Fruit fly (Drosophila melanogaster): ENCODE results near the gene CG42717.

The CG42717 gene

DNA sequence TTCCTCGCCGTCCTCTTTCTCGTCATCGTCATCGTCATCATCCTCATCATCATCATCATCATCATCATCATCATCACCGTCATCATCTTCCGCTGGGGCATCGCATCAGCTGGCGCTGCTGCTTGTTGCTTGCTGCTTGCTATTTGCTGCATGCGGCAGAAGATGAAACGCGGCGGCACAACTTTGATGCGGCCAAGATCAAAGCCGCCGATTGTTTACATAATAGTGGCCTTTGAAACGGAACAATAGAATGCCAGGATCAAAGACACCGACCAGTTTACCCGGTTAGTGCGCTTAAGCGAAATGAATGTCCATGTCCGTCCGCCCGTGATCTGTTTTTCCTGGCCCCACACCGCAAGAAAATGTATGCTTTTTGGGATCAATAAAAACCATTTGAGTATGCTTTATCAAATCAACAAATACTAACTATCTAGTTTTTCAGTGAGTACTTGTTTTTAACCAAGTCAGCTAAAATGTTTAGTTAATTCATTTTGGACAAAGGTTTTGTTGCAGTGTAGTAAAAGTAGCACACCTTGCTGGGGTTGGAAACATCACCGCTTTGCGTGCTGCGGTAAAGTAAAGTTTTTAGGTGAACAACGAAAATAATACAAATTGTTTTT lies 11.8 kb downstream of the CG42717 start (continued):
- TF ChIP-seq Lhr (GFP tag; optimal IDR thresholded peaks at IDR 0.05) (no peak), CG12744 (GFP tag; optimal IDR thresholded peaks at IDR 0.05) (no peak), Ets65A (GFP tag) (peak; percentile 94), CG3726 (GFP tag; IDR thresholded peaks at IDR 0.05) (0 out of 3 replicates have a peak, but pooled peaks have one; percentile 8), bigmax (GFP tag; optimal IDR thresholded peaks at IDR 0.05) (no peak), tap (tag; optimal IDR thresholded peaks at IDR 0.05) (no peak), BEAF-32 (GFP tag; optimal IDR thresholded peaks at IDR 0.05) (no peak), pho (GFP tag; optimal IDR thresholded peaks at IDR 0.05) (no peak), Eip74EF (GFP tag; optimal IDR thresholded peaks at IDR 0.05) (no peak), CG13296 (GFP tag; optimal IDR thresholded peaks at IDR 0.05) (no peak), CG5953 (GFP tag; IDR thresholded peaks at IDR 0.05) (no peak), Deaf1 (tag; optimal IDR thresholded peaks at IDR 0.05) (no peak), pb (GFP tag; optimal IDR thresholded peaks at IDR 0.05) (peak; percentile 21), PHDP (tag; optimal IDR thresholded peaks at IDR 0.05) (no peak), CG10321 (GFP tag; IDR thresholded peaks at IDR 0.05) (no peak), cato (GFP tag; optimal IDR thresholded peaks at IDR 0.05; ENCODE audit: borderline replicate concordance) (no peak), Doc3 (GFP tag; IDR thresholded peaks at IDR 0.05; ENCODE audit: partially characterized antibody) (no peak), trh (GFP tag; optimal IDR thresholded peaks at IDR 0.05) (no peak), ssp (GFP tag; IDR thresholded peaks at IDR 0.05) (no peak), CG33557 (GFP tag; optimal IDR thresholded peaks at IDR 0.05) (peak; percentile 70), mirr (GFP tag; optimal IDR thresholded peaks at IDR 0.05) (no peak), Aef1 (GFP tag; IDR thresholded peaks at IDR 0.05) (no peak), jumu (GFP tag; optimal IDR thresholded peaks at IDR 0.05) (peak; percentile 29), CG7745 (tag; optimal IDR thresholded peaks at IDR 0.05) (no peak), CG2875 (GFP tag; optimal IDR thresholded peaks at IDR 0.05) (no peak), Nf-YA (GFP tag; IDR thresholded peaks at IDR 0.05) (no peak), Six4 (GFP tag; optimal IDR thresholded peaks at IDR 0.05) (peak; percentile 57), Atf6 (GFP tag; IDR thresholded peaks at IDR 0.05) (no peak), sc (optimal IDR thresholded peaks at IDR 0.05) (no peak), sc (GFP tag; optimal IDR thresholded peaks at IDR 0.05) (no peak), CG10565 (GFP tag; optimal IDR thresholded peaks at IDR 0.05) (no peak), gem (tag; optimal IDR thresholded peaks at IDR 0.05) (peak; percentile 80), H2.0 (GFP tag; IDR thresholded peaks at IDR 0.05) (peak; percentile 29; the same call in 1 of the 2 replicates), rib (GFP tag; IDR thresholded peaks at IDR 0.05) (no peak), her (GFP tag; optimal IDR thresholded peaks at IDR 0.05) (peak; percentile 28), CG11504 (tag; optimal IDR thresholded peaks at IDR 0.05) (peak; percentile 54), C15 (GFP tag; IDR thresholded peaks at IDR 0.05) (no peak), MBD-R2 (GFP tag; IDR thresholded peaks at IDR 0.05) (no peak), NK7.1 (GFP tag; optimal IDR thresholded peaks at IDR 0.05) (no peak), peb (GFP tag; IDR thresholded peaks at IDR 0.05) (peak; percentile 36; the same call in 1 of the 2 replicates), Tbp (GFP tag; optimal IDR thresholded peaks at IDR 0.05) (no peak), onecut (GFP tag; IDR thresholded peaks at IDR 0.05) (peak; percentile 27; the same call in 1 of the 2 replicates), CG6689 (GFP tag; IDR thresholded peaks at IDR 0.05) (peak; percentile 53; the same call in 1 of the 2 replicates), Stat92E (GFP tag; optimal IDR thresholded peaks at IDR 0.05) (no peak), CG12104 (GFP tag; optimal IDR thresholded peaks at IDR 0.05) (no peak), NC2α (GFP tag; optimal IDR thresholded peaks at IDR 0.05) (peak; percentile 3), CG12942 (GFP tag; optimal IDR thresholded peaks at IDR 0.05) (peak; percentile 20), HLH54F (GFP tag; optimal IDR thresholded peaks at IDR 0.05) (peak; percentile 14), pzg (GFP tag; optimal IDR thresholded peaks at IDR 0.05) (no peak), CG9609 (GFP tag; optimal IDR thresholded peaks at IDR 0.05) (peak; percentile 4), CG12071 (GFP tag; optimal IDR thresholded peaks at IDR 0.05) (no peak)

Measured in whole organism, embryonic.